Worm (Caenorhabditis elegans): ENCODE measurements around the gene B0250.8.

Gene B0250.8

ce11 chrV:20498980-20499379 is 28.7 kb upstream of the B0250.8 start, which contains the start of gene dct-16:
TSS of gene dct-16 (minus strand) at chrV:20499057.
- TF ChIP-seq ceh-24 (tag; optimal IDR thresholded peaks at IDR 0.05) (no peak), npax-4 (tag; optimal IDR thresholded peaks at IDR 0.05) (no peak), ceh-9 (tag; optimal IDR thresholded peaks at IDR 0.05) (no peak), gmeb-2 (tag; optimal IDR thresholded peaks at IDR 0.05) (no peak), hlh-13 (GFP tag; optimal IDR thresholded peaks at IDR 0.05) (no peak), ceh-19 (GFP tag; optimal IDR thresholded peaks at IDR 0.05) (no peak), pqm-1 (tag; optimal IDR thresholded peaks at IDR 0.05) (no peak), rnt-1 (tag; optimal IDR thresholded peaks at IDR 0.05) (no peak), unc-42 (tag; optimal IDR thresholded peaks at IDR 0.05) (no peak), nhr-11 (tag; optimal IDR thresholded peaks at IDR 0.05) (no peak), ceh-18 (tag; optimal IDR thresholded peaks at IDR 0.05) (no peak)

DNA sequence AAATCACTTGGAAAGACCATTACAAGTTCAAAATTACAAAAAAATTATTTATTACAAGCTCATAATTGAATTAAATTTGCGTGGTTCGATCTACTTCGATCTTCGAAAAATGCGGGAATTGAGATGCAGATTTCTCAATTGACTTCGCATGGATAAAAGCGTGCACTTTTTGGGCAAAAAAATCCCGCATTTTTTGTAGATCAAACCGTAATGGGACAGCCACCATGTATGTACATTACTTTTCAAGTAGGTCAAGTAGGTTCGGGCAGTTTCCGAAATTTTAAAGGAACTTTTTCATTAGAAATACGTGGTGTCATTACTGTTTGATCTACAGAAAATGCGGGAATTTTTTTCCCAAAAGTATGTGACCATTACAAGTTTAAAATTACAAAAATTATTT is 27.3 kb upstream of the B0250.8 start:
- TF ChIP-seq gmeb-2 (tag; optimal IDR thresholded peaks at IDR 0.05) (no peak), dmd-4 (tag; optimal IDR thresholded peaks at IDR 0.05; ENCODE audit: borderline replicate concordance) (no peak), C38D4.7 (GFP tag; optimal IDR thresholded peaks at IDR 0.05) (no peak)

ce11 chrV:20493271-20494231 is 23.3 kb upstream of the B0250.8 start, which contains the start of gene B0250.5:
TSS of gene B0250.5 (plus strand) at chrV:20493924.
- TF ChIP-seq unc-42 (tag; optimal IDR thresholded peaks at IDR 0.05) (no peak), unc-3 (GFP tag; conservative IDR thresholded peaks at IDR 0.05) (no peak), unc-3 (tag; optimal IDR thresholded peaks at IDR 0.05) (peak; percentile 11)

ce11 chrV:20492385-20492784 is 22.1 kb upstream of the B0250.8 start, which contains the start of gene srbc-79:
TSS of gene srbc-79 (minus strand) at chrV:20492485.
- TF ChIP-seq che-1 (tag; optimal IDR thresholded peaks at IDR 0.05) (no peak), pqm-1 (tag; optimal IDR thresholded peaks at IDR 0.05) (no peak), sox-2 (GFP tag; IDR thresholded peaks at IDR 0.05) (no peak), rnt-1 (tag; optimal IDR thresholded peaks at IDR 0.05) (no peak), ama-1 (optimal IDR thresholded peaks at IDR 0.05) (no peak), odd-2 (tag; optimal IDR thresholded peaks at IDR 0.05) (no peak), ceh-22 (tag; optimal IDR thresholded peaks at IDR 0.05) (no peak), ceh-30 (tag; optimal IDR thresholded peaks at IDR 0.05) (no peak)

- TF ChIP-seq pha-4 (tag; optimal IDR thresholded peaks at IDR 0.05) (no peak), hlh-13 (GFP tag; optimal IDR thresholded peaks at IDR 0.05) (no peak), dve-1 (tag; optimal IDR thresholded peaks at IDR 0.05) (no peak), odd-2 (tag; optimal IDR thresholded peaks at IDR 0.05) (no peak), ahr-1 (tag; optimal IDR thresholded peaks at IDR 0.05) (no peak), unc-86 (tag; optimal IDR thresholded peaks at IDR 0.05) (no peak), nhr-11 (tag; optimal IDR thresholded peaks at IDR 0.05) (no peak), unc-55 (GFP tag; optimal IDR thresholded peaks at IDR 0.05) (no peak), pat-9 (tag; optimal IDR thresholded peaks at IDR 0.05) (no peak), fkh-6 (tag; optimal IDR thresholded peaks at IDR 0.05) (no peak)
Measured at ce11 chrV:20489102-20489501, 18.8 kb upstream of the B0250.8 start, which contains the start of gene srbc-78. TSS of gene srbc-78 (minus strand) at chrV:20489202.

DNA sequence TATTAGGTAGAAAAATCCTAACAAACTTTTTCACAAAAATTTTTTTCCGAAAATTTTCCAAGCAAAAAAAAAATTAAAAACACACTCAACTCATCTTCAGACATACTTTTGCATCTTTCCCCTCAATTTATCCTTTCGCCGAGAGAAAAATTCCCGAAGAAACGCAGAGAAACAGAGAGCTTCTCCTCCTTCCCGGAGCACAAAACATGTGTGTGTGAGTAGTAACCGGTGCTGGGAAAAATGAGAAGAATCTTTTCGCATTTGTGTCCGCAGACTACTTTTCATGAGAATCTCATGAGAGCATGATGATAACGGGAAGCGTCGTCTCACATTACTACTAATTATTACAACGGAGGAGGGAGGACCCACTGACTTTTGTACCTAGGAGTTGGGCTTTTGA is 16.3 kb upstream of the B0250.8 start:
- TF ChIP-seq Y22D7AL.16 (tag; optimal IDR thresholded peaks at IDR 0.05): no peak
- no peak for TF ChIP-seq nfya-1 (tag; optimal IDR thresholded peaks at IDR 0.05)
- TF ChIP-seq pat-9 (tag; optimal IDR thresholded peaks at IDR 0.05): no peak
- no peak for TF ChIP-seq ceh-9 (tag; optimal IDR thresholded peaks at IDR 0.05)
- TF ChIP-seq ceh-18 (tag; optimal IDR thresholded peaks at IDR 0.05): peak; percentile 9
- TF ChIP-seq pros-1 (tag; optimal IDR thresholded peaks at IDR 0.05): no peak
- no peak for TF ChIP-seq ceh-31 (tag; optimal IDR thresholded peaks at IDR 0.05)
- TF ChIP-seq ceh-14 (tag; optimal IDR thresholded peaks at IDR 0.05): no peak
- TF ChIP-seq K09A11.1 (tag; optimal IDR thresholded peaks at IDR 0.05; ENCODE audit: insufficient read depth): no peak
- no peak for TF ChIP-seq pag-3 (tag; optimal IDR thresholded peaks at IDR 0.05; ENCODE audit: borderline replicate concordance)
- TF ChIP-seq ceh-45 (GFP tag; IDR thresholded peaks at IDR 0.05): no peak
- TF ChIP-seq dmd-4 (tag; optimal IDR thresholded peaks at IDR 0.05; ENCODE audit: borderline replicate concordance): no peak
- no peak for TF ChIP-seq unc-86 (tag; optimal IDR thresholded peaks at IDR 0.05)
- TF ChIP-seq sox-2 (GFP tag; IDR thresholded peaks at IDR 0.05): no peak
- peak; percentile 53 for TF ChIP-seq hlh-8 (tag; optimal IDR thresholded peaks at IDR 0.05)
- no peak for TF ChIP-seq pha-4 (tag; optimal IDR thresholded peaks at IDR 0.05)

Measured in whole organism, late embryonic.